Worm (Caenorhabditis elegans) whole organism, L1 larva: Measurements from ENCODE around the gene dml-1.

Source experiments
- aha-1 ChIP-seq: fragments of 150-350 bp; optimal IDR thresholded peaks from 2 replicates; lab custom pipeline; 2014; ENCODE audit warnings: missing biosample characterization, missing genetic modification characterization
- ama-1 ChIP-seq: fragments of 150-350 bp; optimal IDR thresholded peaks from 2 replicates; lab custom pipeline; 2014
- ces-1 ChIP-seq: fragments of 150-350 bp; optimal IDR thresholded peaks from 2 replicates; lab custom pipeline; 2014; ENCODE audit warnings: missing biosample characterization, missing genetic modification reagents, missing genetic modification characterization
- dsc-1 ChIP-seq: sonication (generic microtip); optimal IDR thresholded peaks from 2 replicates; lab custom pipeline; 2016; ENCODE audit warnings: mild to moderate bottlenecking, missing genetic modification characterization, missing compliant biosample characterization
- elt-2 ChIP-seq: sonication (generic microtip); optimal IDR thresholded peaks from 2 replicates; lab custom pipeline; 2016; ENCODE audit warnings: missing genetic modification characterization, mild to moderate bottlenecking, inconsistent platforms, missing compliant biosample characterization, missing genetic modification reagents
- hpl-2 ChIP-seq: fragments of 150-350 bp; optimal IDR thresholded peaks from 2 replicates; lab custom pipeline; 2014; ENCODE audit warnings: missing biosample characterization, missing genetic modification reagents, missing genetic modification characterization
- mef-2 ChIP-seq: fragments of 150-350 bp; optimal IDR thresholded peaks from 2 replicates; lab custom pipeline; 2014; ENCODE audit warnings: missing biosample characterization, missing genetic modification characterization
- nhr-12 ChIP-seq: sonication (generic microtip); optimal IDR thresholded peaks from 2 replicates; lab custom pipeline; 2017; ENCODE audit warnings: missing biosample characterization, missing genetic modification characterization
- nhr-76 ChIP-seq: sonication (generic microtip); optimal IDR thresholded peaks from 2 replicates; lab custom pipeline; 2017; ENCODE audit warnings: missing biosample characterization, missing genetic modification characterization
- pqm-1 ChIP-seq: sonication (generic microtip); optimal IDR thresholded peaks from 3 replicates; lab custom pipeline; 2017; ENCODE audit warnings: missing biosample characterization, missing genetic modification characterization
- ztf-4 ChIP-seq: fragments of 150-350 bp; optimal IDR thresholded peaks from 2 replicates; lab custom pipeline; 2014; ENCODE audit warnings: missing biosample characterization, missing genetic modification characterization

- no peak for TF ChIP-seq ztf-4 (tag; lab: Kevin White, UChicago)
- no peak for TF ChIP-seq nhr-76
- no peak for TF ChIP-seq mef-2 (tag; lab: Kevin White, UChicago)
- TF ChIP-seq pqm-1 (tag; lab: Kevin White, UChicago), result no peak
- TF ChIP-seq nhr-12 (tag; lab: Kevin White, UChicago), result no peak
- TF ChIP-seq dsc-1 (tag; lab: Kevin White, UChicago), result no peak
- TF ChIP-seq ces-1 (GFP tag; lab: Kevin White, UChicago), result no peak
- no peak for TF ChIP-seq ama-1 (lab: Kevin White, UChicago)
- TF ChIP-seq elt-2, result no peak
- no peak for TF ChIP-seq hpl-2 (GFP tag; lab: Kevin White, UChicago)
- TF ChIP-seq aha-1 (tag; lab: Kevin White, UChicago), result no peak
These were observed 33.6 kb upstream of the dml-1 start, which contains the start of gene Y54G2A.49 for ce11 chrIV:2853164-2853563.
